Worm (Caenorhabditis elegans) whole organism, young adult: ENCODE measurements around the gene phat-3.

Experiments
- B0261.1 ChIP-seq: sonication (generic microtip); optimal IDR thresholded peaks from 2 replicates; lab custom pipeline; 2016; ENCODE audit warnings: mild to moderate bottlenecking, missing genetic modification characterization, moderate library complexity, missing compliant biosample characterization
- D2030.7 ChIP-seq: fragments of 200-800 bp; sonication (Bioruptor generic); IDR thresholded peaks from 2 replicates; pipeline ENCODE4 v1.3.6; 2022; ENCODE audit warnings: missing genetic modification reagents, missing genetic modification characterization, missing compliant biosample characterization
- F10E7.11 ChIP-seq: sonication (generic microtip); optimal IDR thresholded peaks from 2 replicates; lab custom pipeline; 2017; ENCODE audit warnings: mild to moderate bottlenecking, missing genetic modification characterization, moderate library complexity, missing compliant biosample characterization
- F52B5.7 ChIP-seq: sonication (generic microtip); optimal IDR thresholded peaks from 2 replicates; lab custom pipeline; 2016; ENCODE audit warnings: mild to moderate bottlenecking, missing genetic modification characterization, missing compliant biosample characterization
- Y53F4B.3 ChIP-seq: fragments of 200-800 bp; sonication (Bioruptor generic); IDR thresholded peaks from 2 replicates; pipeline ENCODE4 v1.3.6; 2022; ENCODE audit warnings: missing genetic modification reagents, missing genetic modification characterization, missing compliant biosample characterization
- Y53G8AR.9 ChIP-seq: fragments of 200-800 bp; sonication (Bioruptor generic); conservative IDR thresholded peaks from 2 replicates; pipeline ENCODE4 v1.3.6; 2022; ENCODE audit warnings: missing genetic modification reagents, missing genetic modification characterization, missing compliant biosample characterization
- Y67H2A.10 ChIP-seq: fragments of 200-800 bp; sonication (Bioruptor generic); conservative IDR thresholded peaks from 2 replicates; pipeline ENCODE4 v1.3.6; 2022; ENCODE audit warnings: missing genetic modification reagents, missing genetic modification characterization, missing compliant biosample characterization
- ZK185.1 ChIP-seq: sonication (generic microtip); optimal IDR thresholded peaks from 2 replicates; lab custom pipeline; 2016; ENCODE audit warnings: mild to moderate bottlenecking, missing genetic modification characterization, missing compliant biosample characterization; ENCODE audit not compliant: poor library complexity, severe bottlenecking
- akir-1 ChIP-seq: fragments of 200-800 bp; sonication (Bioruptor generic); optimal IDR thresholded peaks from 2 replicates; lab custom pipeline; 2018; ENCODE audit warnings: mild to moderate bottlenecking, missing genetic modification characterization, moderate library complexity, missing compliant biosample characterization
- aptf-2 ChIP-seq: fragments of 200-800 bp; sonication (Bioruptor generic); conservative IDR thresholded peaks from 2 replicates; pipeline ENCODE4 v1.3.6; 2022; ENCODE audit warnings: missing genetic modification reagents, missing genetic modification characterization, missing compliant biosample characterization
- aptf-3 ChIP-seq: fragments of 200-800 bp; sonication (Bioruptor generic); IDR thresholded peaks from 2 replicates; pipeline ENCODE4 v1.3.6; 2022; ENCODE audit warnings: missing genetic modification characterization, missing compliant biosample characterization
- atf-7 ChIP-seq: sonication (generic microtip); optimal IDR thresholded peaks from 2 replicates; lab custom pipeline; 2017; ENCODE audit warnings: mild to moderate bottlenecking, missing genetic modification characterization, missing compliant biosample characterization
- attf-5 ChIP-seq: fragments of 200-800 bp; sonication (Bioruptor generic); optimal IDR thresholded peaks from 2 replicates; lab custom pipeline; 2018; ENCODE audit warnings: mild to moderate bottlenecking, missing genetic modification characterization, missing compliant biosample characterization
- attf-6 ChIP-seq: fragments of 200-800 bp; sonication (Bioruptor generic); IDR thresholded peaks from 2 replicates; pipeline ENCODE4 v1.3.6; 2022; ENCODE audit warnings: missing genetic modification reagents, missing genetic modification characterization, missing compliant biosample characterization
- cebp-1 ChIP-seq, 2 experiments: fragments of 200-800 bp in 1 of 2; sonication (Bioruptor generic) in 1 of 2; sonication (generic microtip) in 1 of 2; IDR thresholded peaks in 1 of 2; optimal IDR thresholded peaks in 1 of 2; 2 replicates each; pipeline versions ENCODE4 v1.3.6 to Lab custom; 2017 to 2022; ENCODE audit warnings: missing compliant biosample characterization in 2 of 2, missing genetic modification characterization in 2 of 2, mild to moderate bottlenecking in 1 of 2, missing genetic modification reagents in 1 of 2, moderate library complexity in 1 of 2
- ceh-100 ChIP-seq: fragments of 200-800 bp; sonication (Bioruptor generic); IDR thresholded peaks from 2 replicates; pipeline ENCODE4 v1.3.6; 2022; ENCODE audit warnings: missing genetic modification reagents, missing genetic modification characterization, missing compliant biosample characterization
- dox-1 ChIP-seq: fragments of 200-800 bp; sonication (Bioruptor generic); IDR thresholded peaks from 2 replicates; pipeline ENCODE4 v1.3.6; 2022; ENCODE audit warnings: missing genetic modification reagents, missing genetic modification characterization, missing compliant biosample characterization
- dpl-1 ChIP-seq: fragments of 150-350 bp; optimal IDR thresholded peaks from 2 replicates; lab custom pipeline; 2014; ENCODE audit warnings: missing biosample characterization, missing genetic modification reagents, missing genetic modification characterization
- efl-1 ChIP-seq: fragments of 150-350 bp; optimal IDR thresholded peaks from 2 replicates; lab custom pipeline; 2014; ENCODE audit warnings: missing biosample characterization, missing genetic modification reagents, missing genetic modification characterization
- ets-4 ChIP-seq: fragments of 200-800 bp; sonication (Bioruptor generic); optimal IDR thresholded peaks from 2 replicates; lab custom pipeline; 2018; ENCODE audit warnings: mild to moderate bottlenecking, missing genetic modification characterization, missing compliant biosample characterization
- fkh-3 ChIP-seq: sonication (generic microtip); optimal IDR thresholded peaks from 2 replicates; lab custom pipeline; 2016; ENCODE audit warnings: mild to moderate bottlenecking, missing genetic modification characterization, missing compliant biosample characterization
- hlh-26 ChIP-seq: fragments of 200-800 bp; sonication (Bioruptor generic); conservative IDR thresholded peaks from 2 replicates; pipeline ENCODE4 v1.3.6; 2022; ENCODE audit warnings: missing genetic modification reagents, missing genetic modification characterization, missing compliant biosample characterization
- hmg-1.2 ChIP-seq: fragments of 200-800 bp; sonication (Bioruptor generic); IDR thresholded peaks from 2 replicates; pipeline ENCODE4 v1.3.6; 2022; ENCODE audit warnings: missing genetic modification reagents, missing genetic modification characterization, missing compliant biosample characterization
- let-607 ChIP-seq, 2 experiments: fragments of 200-800 bp in 1 of 2; sonication (Bioruptor generic) in 1 of 2; sonication (generic microtip) in 1 of 2; optimal IDR thresholded peaks; 2 replicates each; lab custom pipeline; 2016 to 2018; ENCODE audit warnings: mild to moderate bottlenecking in 2 of 2, missing compliant biosample characterization in 2 of 2, missing genetic modification characterization in 2 of 2, moderate library complexity in 2 of 2, missing genotype in 1 of 2
- lin-54 ChIP-seq: fragments of 200-800 bp; sonication (Bioruptor generic); optimal IDR thresholded peaks from 2 replicates; lab custom pipeline; 2018; ENCODE audit warnings: mild to moderate bottlenecking, missing genetic modification characterization, missing compliant biosample characterization
- lsy-27 ChIP-seq: sonication (generic microtip); optimal IDR thresholded peaks from 2 replicates; lab custom pipeline; 2017; ENCODE audit warnings: missing genetic modification characterization, mild to moderate bottlenecking, missing compliant biosample characterization, antibody characterized with exemption, missing genotype, borderline replicate concordance; ENCODE audit not compliant: insufficient read depth
- madf-10 ChIP-seq: sonication (generic microtip); optimal IDR thresholded peaks from 2 replicates; lab custom pipeline; 2016; ENCODE audit warnings: mild to moderate bottlenecking, missing genetic modification characterization, missing compliant biosample characterization
- madf-6 ChIP-seq: fragments of 200-800 bp; sonication (Bioruptor generic); IDR thresholded peaks from 2 replicates; pipeline ENCODE4 v1.3.6; 2022; ENCODE audit warnings: missing genetic modification reagents, missing genetic modification characterization, missing compliant biosample characterization
- mxl-1 ChIP-seq: sonication (generic microtip); optimal IDR thresholded peaks from 2 replicates; lab custom pipeline; 2016; ENCODE audit warnings: missing genetic modification characterization, missing compliant biosample characterization
- nhr-120 ChIP-seq: fragments of 200-800 bp; sonication (Bioruptor generic); IDR thresholded peaks from 2 replicates; pipeline ENCODE4 v1.3.6; 2022; ENCODE audit warnings: missing genetic modification characterization, missing compliant biosample characterization
- nhr-80 ChIP-seq: sonication (generic microtip); optimal IDR thresholded peaks from 2 replicates; lab custom pipeline; 2016; ENCODE audit warnings: missing genetic modification characterization, missing compliant biosample characterization
- pha-4 ChIP-seq: fragments of 150-350 bp; sonication (generic microtip); optimal IDR thresholded peaks from 2 replicates; lab custom pipeline; 2014; ENCODE audit warnings: missing biosample characterization, missing genetic modification reagents, missing genetic modification characterization
- rec-8 ChIP-seq, 2 experiments: sonication (generic microtip); optimal IDR thresholded peaks; 2 replicates each; lab custom pipeline; 2016; ENCODE audit warnings: mild to moderate bottlenecking in 2 of 2, missing genetic modification characterization in 2 of 2, missing genetic modification reagents in 2 of 2, missing genotype in 2 of 2, missing biosample characterization in 1 of 2, missing compliant biosample characterization in 1 of 2, moderate library complexity in 1 of 2
- snpc-1.3 ChIP-seq: sonication (generic microtip); optimal IDR thresholded peaks from 2 replicates; lab custom pipeline; 2017; ENCODE audit warnings: missing genetic modification characterization, mild to moderate bottlenecking, missing compliant biosample characterization, antibody characterized with exemption, moderate library complexity, missing genotype, missing genetic modification reagents; ENCODE audit not compliant: insufficient read depth
- tbp1 ChIP-seq: fragments of 200-800 bp; sonication (Bioruptor generic); optimal IDR thresholded peaks from 2 replicates; lab custom pipeline; 2018; ENCODE audit warnings: mild to moderate bottlenecking, missing genetic modification characterization, missing compliant biosample characterization
- zfh-2 ChIP-seq: fragments of 200-800 bp; sonication (Bioruptor generic); conservative IDR thresholded peaks from 2 replicates; pipeline ENCODE4 v1.3.6; 2022; ENCODE audit warnings: missing genetic modification reagents, missing genetic modification characterization, missing compliant biosample characterization
- ztf-22 ChIP-seq: fragments of 200-800 bp; sonication (Bioruptor generic); optimal IDR thresholded peaks from 2 replicates; lab custom pipeline; 2018; ENCODE audit warnings: mild to moderate bottlenecking, missing genetic modification characterization, moderate library complexity, missing compliant biosample characterization
- ztf-3 ChIP-seq: fragments of 200-800 bp; sonication (Bioruptor generic); optimal IDR thresholded peaks from 2 replicates; lab custom pipeline; 2018; ENCODE audit warnings: mild to moderate bottlenecking, missing genetic modification characterization, missing compliant biosample characterization
- ztf-6 ChIP-seq: fragments of 200-800 bp; sonication (Bioruptor generic); IDR thresholded peaks from 2 replicates; pipeline ENCODE4 v1.3.6; 2022; ENCODE audit warnings: missing genetic modification reagents, missing genetic modification characterization, missing compliant biosample characterization

The phat-3 gene

ce11 chrV:4018591-4018990 lies 25.1 kb upstream of the phat-3 start:
- TF ChIP-seq Y53F4B.3 (no peak), F52B5.7 (no peak), nhr-120 (GFP tag; lab: Robert Waterston, UW) (no peak), hlh-26 (GFP tag; lab: Robert Waterston, UW) (no peak), madf-10 (no peak), atf-7 (no peak), lin-54 (GFP tag; lab: Kevin White, UChicago) (no peak), efl-1 (GFP tag; lab: Kevin White, UChicago) (no peak), dpl-1 (GFP tag; lab: Kevin White, UChicago) (no peak), ZK185.1 (tag; lab: Kevin White, UChicago) (no peak), aptf-2 (GFP tag; lab: Robert Waterston, UW) (no peak), mxl-1 (tag; lab: Kevin White, UChicago) (no peak), Y53G8AR.9 (GFP tag; lab: Robert Waterston, UW) (no peak), akir-1 (GFP tag; lab: Kevin White, UChicago) (no peak), zfh-2 (GFP tag; lab: Robert Waterston, UW) (no peak), D2030.7 (GFP tag; lab: Robert Waterston, UW) (no peak), tbp1 (GFP tag; lab: Kevin White, UChicago) (no peak), snpc-1.3 (tag; lab: Kevin White, UChicago) (no peak), lsy-27 (no peak)

ce11 chrV:4019188-4019587 lies 24.5 kb upstream of the phat-3 start, which contains the start of gene K09D9.3:
Gene K09D9.3 (plus strand): TSS chrV:4019488.
- TF ChIP-seq ZK185.1 (tag; lab: Kevin White, UChicago), result no peak
- TF ChIP-seq, all 124 proteins: peak for 0

- TF ChIP-seq attf-6 (no peak), zfh-2 (GFP tag; lab: Robert Waterston, UW) (no peak), dox-1 (no peak), ztf-6 (GFP tag; lab: Robert Waterston, UW) (no peak), fkh-3 (no peak), aptf-3 (no peak), ceh-100 (GFP tag; lab: Robert Waterston, UW) (no peak), B0261.1 (tag; lab: Kevin White, UChicago) (no peak)
These were observed 22.0 kb upstream of the phat-3 start, which contains the start of gene K09D9.14 for ce11 chrV:4021776-4022175. Gene K09D9.14 (minus strand): TSS chrV:4021876.

- no peak for TF ChIP-seq zfh-2 (GFP tag; lab: Robert Waterston, UW)
These were observed 21.4 kb upstream of the phat-3 start, which contains the start of gene cyp-35A3 for ce11 chrV:4022309-4022708. Gene cyp-35A3 (plus strand): TSS chrV:4022609.

ce11 chrV:4024777-4025176 lies 19.0 kb upstream of the phat-3 start, which contains the start of gene K09D9.1:
Gene K09D9.1 (plus strand): TSS chrV:4025047.
- TF ChIP-seq ets-4 (GFP tag; lab: Kevin White, UChicago) (peak; percentile 2), F10E7.11 (tag; lab: Kevin White, UChicago) (no peak), efl-1 (GFP tag; lab: Kevin White, UChicago) (no peak), dox-1 (peak; percentile 53; the same call in 1 of the 2 replicates), ztf-3 (GFP tag; lab: Kevin White, UChicago) (no peak), attf-5 (peak; percentile 19), nhr-80 (peak; percentile 93), ZK185.1 (tag; lab: Kevin White, UChicago) (peak; percentile 31), Y67H2A.10 (no peak), B0261.1 (tag; lab: Kevin White, UChicago) (no peak), let-607 (tag; optimal IDR thresholded peaks at IDR 0.05; lab: Kevin White, UChicago) (peak in 1 of 2 experiments; percentile 29), hmg-1.2 (no peak), ztf-22 (GFP tag; lab: Kevin White, UChicago) (peak; percentile 57), ztf-6 (GFP tag; lab: Robert Waterston, UW) (no peak), lsy-27 (no peak), cebp-1 (GFP tag; IDR thresholded peaks at IDR 0.05; lab: Robert Waterston, UW) (peak; percentile 93), cebp-1 (tag; optimal IDR thresholded peaks at IDR 0.05; lab: Kevin White, UChicago) (peak; percentile 95), madf-6 (GFP tag; lab: Robert Waterston, UW) (no peak), atf-7 (peak; percentile 79), pha-4 (tag; lab: Kevin White, UChicago) (peak; percentile 63), rec-8 (tag; optimal IDR thresholded peaks at IDR 0.05; lab: Kevin White, UChicago) (no peak)
